Fruit fly (Drosophila melanogaster): Measurements from ENCODE around the gene CG17568.

Gene CG17568

DNA sequence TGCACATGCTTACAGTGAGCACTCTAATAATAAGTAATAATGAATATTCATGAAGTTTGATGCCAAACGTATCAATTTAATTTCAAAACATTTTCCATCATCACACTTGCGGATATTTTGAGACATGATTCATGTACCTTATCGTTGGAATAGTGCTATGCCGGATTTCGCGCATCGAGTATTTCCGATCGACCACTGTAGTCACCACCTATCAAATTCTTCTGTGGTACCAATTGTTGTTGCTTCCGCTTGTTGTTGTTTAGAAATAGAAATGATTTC is 40.6 kb downstream of the CG17568 start (continued):
- TF ChIP-seq CG14710 (tag; optimal IDR thresholded peaks at IDR 0.05) = no peak
- no peak for TF ChIP-seq fd64A (GFP tag; optimal IDR thresholded peaks at IDR 0.05)
- no peak for TF ChIP-seq gcm (GFP tag; optimal IDR thresholded peaks at IDR 0.05)
- TF ChIP-seq bsh (GFP tag; optimal IDR thresholded peaks at IDR 0.05) = peak in 1 of 2 experiments; percentile 35
- TF ChIP-seq inv (GFP tag; IDR thresholded peaks at IDR 0.05; ENCODE audit: partially characterized antibody) = no peak
- TF ChIP-seq CG12071 (GFP tag; optimal IDR thresholded peaks at IDR 0.05) = no peak
- TF ChIP-seq HmgZ (tag; optimal IDR thresholded peaks at IDR 0.05) = peak; percentile 9
- peak; percentile 29; the same call in 2 of the 3 replicates for TF ChIP-seq tgo (GFP tag; IDR thresholded peaks at IDR 0.05)
- peak; percentile 55 for TF ChIP-seq CG2678 (tag; optimal IDR thresholded peaks at IDR 0.05)
- TF ChIP-seq CG10147 (GFP tag; optimal IDR thresholded peaks at IDR 0.05) = peak; percentile 55
- TF ChIP-seq maf-S (GFP tag; optimal IDR thresholded peaks at IDR 0.05) = no peak
- peak; percentile 59; the same call in 1 of the 3 replicates for TF ChIP-seq Aef1 (GFP tag; IDR thresholded peaks at IDR 0.05)
- TF ChIP-seq Chrac-16 (GFP tag; optimal IDR thresholded peaks at IDR 0.05) = no peak
- no peak for TF ChIP-seq en (GFP tag; optimal IDR thresholded peaks at IDR 0.05)
- TF ChIP-seq CG12769 (tag; optimal IDR thresholded peaks at IDR 0.05) = peak; percentile 71
- TF ChIP-seq onecut (GFP tag; IDR thresholded peaks at IDR 0.05) = no peak
- TF ChIP-seq abd-A (tag; optimal IDR thresholded peaks at IDR 0.05) = no peak
- TF ChIP-seq tap (tag; optimal IDR thresholded peaks at IDR 0.05) = no peak
- TF ChIP-seq CG9932 (GFP tag; IDR thresholded peaks at IDR 0.05) = peak; percentile 78
- peak; percentile 53 for TF ChIP-seq gro (GFP tag; optimal IDR thresholded peaks at IDR 0.05)
- TF ChIP-seq eve (GFP tag; optimal IDR thresholded peaks at IDR 0.05) = peak in 1 of 2 experiments; percentile 47
- peak; percentile 56 for TF ChIP-seq Meics (GFP tag; optimal IDR thresholded peaks at IDR 0.05)
- TF ChIP-seq unpg (GFP tag; optimal IDR thresholded peaks at IDR 0.05) = peak; percentile 31
- peak; percentile 30 for TF ChIP-seq CG9817 (tag; optimal IDR thresholded peaks at IDR 0.05)
- peak; percentile 5 for TF ChIP-seq CG9609 (GFP tag; optimal IDR thresholded peaks at IDR 0.05)
- TF ChIP-seq cas (GFP tag; IDR thresholded peaks at IDR 0.05) = no peak
- no peak for TF ChIP-seq CG2116 (GFP tag; optimal IDR thresholded peaks at IDR 0.05)
- TF ChIP-seq crol (GFP tag; IDR thresholded peaks at IDR 0.05) = no peak
- TF ChIP-seq CoRest (tag; optimal IDR thresholded peaks at IDR 0.05) = no peak
- TF ChIP-seq bbx (GFP tag; IDR thresholded peaks at IDR 0.05; ENCODE audit: partially characterized antibody) = no peak
- no peak for TF ChIP-seq Ravus (GFP tag; IDR thresholded peaks at IDR 0.05)
- TF ChIP-seq CG18599 (GFP tag; optimal IDR thresholded peaks at IDR 0.05) = peak; percentile 68
- TF ChIP-seq CG17328 (GFP tag; IDR thresholded peaks at IDR 0.05) = no peak
- no peak for TF ChIP-seq her (GFP tag; optimal IDR thresholded peaks at IDR 0.05)
- peak; percentile 42 for TF ChIP-seq Dip3 (GFP tag; optimal IDR thresholded peaks at IDR 0.05)
- TF ChIP-seq prd (optimal IDR thresholded peaks at IDR 0.05) = no peak
- TF ChIP-seq prd (GFP tag; IDR thresholded peaks at IDR 0.05) = peak; percentile 42; the same call in 2 of the 3 replicates
- no peak for TF ChIP-seq slou (GFP tag; optimal IDR thresholded peaks at IDR 0.05)
- TF ChIP-seq amos (GFP tag; IDR thresholded peaks at IDR 0.05; ENCODE audit: partially characterized antibody) = no peak
- TF ChIP-seq CG15479 (GFP tag; optimal IDR thresholded peaks at IDR 0.05) = no peak
- peak; percentile 15 for TF ChIP-seq CG17385 (GFP tag; optimal IDR thresholded peaks at IDR 0.05)
- TF ChIP-seq CG11093 (GFP tag; IDR thresholded peaks at IDR 0.05) = 0 out of 3 replicates have a peak, but pooled peaks have one; percentile 22
- peak; percentile 13 for TF ChIP-seq cwo (GFP tag; optimal IDR thresholded peaks at IDR 0.05)
- TF ChIP-seq fd3F (GFP tag; optimal IDR thresholded peaks at IDR 0.05) = no peak
- TF ChIP-seq CG32532 (GFP tag; IDR thresholded peaks at IDR 0.05) = peak; percentile 59; the same call in 1 of the 2 replicates
- peak; percentile 60 for TF ChIP-seq CG3281 (GFP tag; optimal IDR thresholded peaks at IDR 0.05)
- TF ChIP-seq CG4424 (GFP tag; optimal IDR thresholded peaks at IDR 0.05) = no peak
- TF ChIP-seq CG3995 (GFP tag; optimal IDR thresholded peaks at IDR 0.05) = no peak
- no peak for TF ChIP-seq dm (GFP tag; optimal IDR thresholded peaks at IDR 0.05)
- TF ChIP-seq Ets65A (GFP tag) = peak; percentile 63
- TF ChIP-seq CG6689 (GFP tag; IDR thresholded peaks at IDR 0.05) = no peak
- peak; percentile 48 for TF ChIP-seq CG1603 (tag; optimal IDR thresholded peaks at IDR 0.05)
